Fruit fly (Drosophila melanogaster) S2 (cell line): Measurements from ENCODE around the gene Sgs3.

Source experiments
- CG8478 ChIP-seq: fragments of >200 bp; optimal IDR thresholded peaks from 2 replicates; lab custom pipeline; 2018
- CTCF ChIP-seq, 2 experiments: fragments of >200 bp; optimal IDR thresholded peaks; 2 replicates each; lab custom pipeline; 2018

DNA sequence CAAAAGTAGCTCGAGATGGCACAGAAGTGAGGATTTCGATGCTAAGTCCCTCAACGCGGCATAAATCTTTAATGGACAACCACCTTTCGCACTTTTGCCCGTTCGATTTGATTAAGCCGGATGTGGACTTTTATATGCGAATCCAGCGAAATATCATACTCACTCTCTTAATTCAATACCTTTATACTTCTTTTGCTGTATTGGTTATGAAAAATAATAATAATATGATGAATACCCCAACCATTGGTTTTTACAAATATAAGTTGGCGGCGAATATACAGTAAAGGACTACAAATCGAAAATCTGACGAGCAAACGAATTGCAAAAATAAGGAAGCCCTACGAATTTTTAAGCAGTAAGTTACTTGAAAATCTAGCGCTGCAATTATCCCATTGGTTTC is 39.0 kb upstream of the Sgs3 start, which contains the start of gene Vha16-3:
- TF ChIP-seq CG8478 (lab: Kevin White, UChicago) (no peak), CTCF (optimal IDR thresholded peaks at IDR 0.05; lab: Kevin White, UChicago) (no peak)
